Fruit fly (Drosophila melanogaster): ENCODE results near the gene CG7800.
A peak's percentile ranks its signal among the peaks of the same experiment; 100 is the strongest.

The CG7800 gene

DNA sequence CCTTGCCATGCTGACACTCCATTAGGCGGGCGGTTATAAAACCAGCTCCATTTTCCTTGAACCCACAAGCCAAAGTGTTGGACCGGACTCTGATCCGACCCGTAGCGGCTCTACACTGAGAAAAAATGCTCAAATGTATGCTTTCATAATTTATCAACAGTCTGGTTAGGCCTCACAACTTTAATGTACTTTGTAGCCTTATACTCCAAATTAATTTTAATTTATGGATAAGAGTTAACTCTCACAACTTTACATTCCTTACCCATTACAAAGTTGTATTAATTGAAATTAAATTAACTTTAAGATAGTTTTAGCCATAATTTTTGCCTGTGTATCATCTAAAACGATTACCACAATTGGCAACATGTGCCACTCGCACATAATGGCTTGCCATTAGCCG, 38.3 kb downstream of the CG7800 start (continued):
- peak; percentile 53 for TF ChIP-seq unpg (GFP tag; optimal IDR thresholded peaks at IDR 0.05)
- TF ChIP-seq gro (GFP tag; optimal IDR thresholded peaks at IDR 0.05), result peak; percentile 26
- no peak for TF ChIP-seq shn (GFP tag; optimal IDR thresholded peaks at IDR 0.05)
- TF ChIP-seq CG10979 (tag; optimal IDR thresholded peaks at IDR 0.05), result peak; percentile 1
- TF ChIP-seq kni (GFP tag; optimal IDR thresholded peaks at IDR 0.05), result no peak
- no peak for TF ChIP-seq Dek (tag; optimal IDR thresholded peaks at IDR 0.05)
- peak; percentile 36 for TF ChIP-seq ind (GFP tag; optimal IDR thresholded peaks at IDR 0.05)
- TF ChIP-seq aop (GFP tag; IDR thresholded peaks at IDR 0.05), result no peak
- peak in 1 of 2 experiments; percentile 9 for TF ChIP-seq bsh (GFP tag; optimal IDR thresholded peaks at IDR 0.05)
- TF ChIP-seq Poxn (GFP tag; IDR thresholded peaks at IDR 0.05), result no peak
- TF ChIP-seq cwo (GFP tag; optimal IDR thresholded peaks at IDR 0.05), result peak; percentile 41
- no peak for TF ChIP-seq Myb (GFP tag; optimal IDR thresholded peaks at IDR 0.05)
- peak; percentile 1 for TF ChIP-seq tin (GFP tag; optimal IDR thresholded peaks at IDR 0.05)
- TF ChIP-seq ERR (GFP tag; optimal IDR thresholded peaks at IDR 0.05), result no peak
- TF ChIP-seq Fer3 (tag; optimal IDR thresholded peaks at IDR 0.05), result peak; percentile 33
- TF ChIP-seq CG6654 (GFP tag; optimal IDR thresholded peaks at IDR 0.05), result no peak
- no peak for TF ChIP-seq Stat92E (GFP tag; optimal IDR thresholded peaks at IDR 0.05)
- TF ChIP-seq CG15696 (tag; optimal IDR thresholded peaks at IDR 0.05), result no peak
- TF ChIP-seq CG1233 (GFP tag; optimal IDR thresholded peaks at IDR 0.05), result peak; percentile 27
- TF ChIP-seq Hr51 (GFP tag; optimal IDR thresholded peaks at IDR 0.05), result peak in 1 of 2 experiments; percentile 52
- no peak for TF ChIP-seq Fer2 (tag; optimal IDR thresholded peaks at IDR 0.05)
- no peak for TF ChIP-seq chif (GFP tag; optimal IDR thresholded peaks at IDR 0.05)
- no peak for TF ChIP-seq BEAF-32 (GFP tag; optimal IDR thresholded peaks at IDR 0.05)
- TF ChIP-seq CG18262 (tag; optimal IDR thresholded peaks at IDR 0.05), result peak; percentile 6
- TF ChIP-seq fd102C (GFP tag; optimal IDR thresholded peaks at IDR 0.05), result no peak
- TF ChIP-seq danr (GFP tag; IDR thresholded peaks at IDR 0.05), result no peak
- peak; percentile 23 for TF ChIP-seq CG9727 (GFP tag; optimal IDR thresholded peaks at IDR 0.05)
- peak; percentile 59 for TF ChIP-seq CG11504 (tag; optimal IDR thresholded peaks at IDR 0.05)
- peak; percentile 39 for TF ChIP-seq sens (GFP tag)
- no peak for TF ChIP-seq Kr (GFP tag; optimal IDR thresholded peaks at IDR 0.05)
- no peak for TF ChIP-seq HmgD (GFP tag; optimal IDR thresholded peaks at IDR 0.05)
- peak; percentile 25 for TF ChIP-seq lilli (GFP tag; optimal IDR thresholded peaks at IDR 0.05)
- TF ChIP-seq Drgx (GFP tag; IDR thresholded peaks at IDR 0.05), result peak; percentile 67; the same call in 1 of the 2 replicates
- TF ChIP-seq CG12219 (GFP tag; optimal IDR thresholded peaks at IDR 0.05), result peak; percentile 39
- no peak for TF ChIP-seq Sry-δ (GFP tag; optimal IDR thresholded peaks at IDR 0.05)
- peak; percentile 40 for TF ChIP-seq nmo (GFP tag; optimal IDR thresholded peaks at IDR 0.05)
- TF ChIP-seq dysf (GFP tag; IDR thresholded peaks at IDR 0.05), result peak; percentile 53; the same call in 2 of the 3 replicates
- no peak for TF ChIP-seq CG2129 (GFP tag; IDR thresholded peaks at IDR 0.05; ENCODE audit: partially characterized antibody)
- TF ChIP-seq Deaf1 (tag; optimal IDR thresholded peaks at IDR 0.05), result peak; percentile 4
- no peak for TF ChIP-seq CG4854 (GFP tag; optimal IDR thresholded peaks at IDR 0.05)
- TF ChIP-seq CG10209 (GFP tag; optimal IDR thresholded peaks at IDR 0.05), result peak; percentile 32
- no peak for TF ChIP-seq CG4730 (GFP tag; IDR thresholded peaks at IDR 0.05)
- TF ChIP-seq CG16779 (GFP tag; IDR thresholded peaks at IDR 0.05), result no peak
- peak; percentile 25 for TF ChIP-seq CG17385 (GFP tag; optimal IDR thresholded peaks at IDR 0.05)
- no peak for TF ChIP-seq trh (GFP tag; optimal IDR thresholded peaks at IDR 0.05)
- TF ChIP-seq CG18599 (GFP tag; optimal IDR thresholded peaks at IDR 0.05), result peak; percentile 38
- TF ChIP-seq CG18619 (GFP tag; optimal IDR thresholded peaks at IDR 0.05), result peak; percentile 14
- TF ChIP-seq CG10565 (GFP tag; optimal IDR thresholded peaks at IDR 0.05), result no peak
- TF ChIP-seq Usf (GFP tag; optimal IDR thresholded peaks at IDR 0.05), result no peak
- no peak for TF ChIP-seq hth (optimal IDR thresholded peaks at IDR 0.05)

Data from whole organism, embryonic.